Worm (Caenorhabditis elegans) whole organism, L4/young adult: ENCODE data around the gene mth-2.

Source experiments
- W03F9.2 ChIP-seq: fragments of 150-350 bp; optimal IDR thresholded peaks from 2 replicates; lab custom pipeline; 2014; ENCODE audit warnings: missing biosample characterization, missing genetic modification characterization
- dao-5 ChIP-seq: sonication (generic microtip); optimal IDR thresholded peaks from 2 replicates; lab custom pipeline; 2016; ENCODE audit warnings: missing genotype, missing genetic modification characterization, moderate library complexity, missing compliant biosample characterization
- him-1 ChIP-seq: sonication (generic microtip); optimal IDR thresholded peaks from 2 replicates; lab custom pipeline; 2016; ENCODE audit warnings: missing genotype, missing genetic modification reagents, missing genetic modification characterization, missing compliant biosample characterization

The mth-2 gene

ce11 chrII:4152864-4153263 is 41.2 kb downstream of the mth-2 start:
- TF ChIP-seq W03F9.2 (tag; lab: Kevin White, UChicago) (no peak), dao-5 (tag; lab: Kevin White, UChicago) (no peak), him-1 (tag; lab: Kevin White, UChicago) (no peak)

ce11 chrII:4151499-4152132 is 42.5 kb downstream of the mth-2 start:
- TF ChIP-seq him-1 (tag; lab: Kevin White, UChicago) = no peak
- TF ChIP-seq dao-5 (tag; lab: Kevin White, UChicago) = no peak
- no peak for TF ChIP-seq W03F9.2 (tag; lab: Kevin White, UChicago)

ce11 chrII:4150211-4150610 is 43.9 kb downstream of the mth-2 start:
- no peak for TF ChIP-seq him-1 (tag; lab: Kevin White, UChicago)
- no peak for TF ChIP-seq W03F9.2 (tag; lab: Kevin White, UChicago)
- no peak for TF ChIP-seq dao-5 (tag; lab: Kevin White, UChicago)

ce11 chrII:4146039-4146438 is 48.1 kb downstream of the mth-2 start, which contains the start of gene F56D3.1:
Gene F56D3.1, plus strand, starts transcription at chrII:4146339.
- TF ChIP-seq W03F9.2 (tag; lab: Kevin White, UChicago) (no peak), him-1 (tag; lab: Kevin White, UChicago) (no peak), dao-5 (tag; lab: Kevin White, UChicago) (no peak)
